Fruit fly (Drosophila melanogaster) whole organism, adult: ENCODE results near the gene CG4951.

Experiments used
- CG11617 ChIP-seq: fragments of 200-800 bp; sonication (Bioruptor generic); optimal IDR thresholded peaks from 2 replicates; lab custom pipeline; 2017; ENCODE audit warnings: mild to moderate bottlenecking, missing biosample characterization, missing genetic modification reagents, missing genetic modification characterization
- CG12768 ChIP-seq: fragments of 200-800 bp; sonication (Bioruptor generic); optimal IDR thresholded peaks from 2 replicates; lab custom pipeline; 2017; ENCODE audit warnings: missing biosample characterization, missing genetic modification characterization, mild to moderate bottlenecking, moderate library complexity, missing genetic modification reagents
- CG14711 ChIP-seq: fragments of 200-800 bp; sonication (Bioruptor generic); optimal IDR thresholded peaks from 2 replicates; lab custom pipeline; 2018; ENCODE audit warnings: missing biosample characterization, mild to moderate bottlenecking, missing genetic modification characterization, moderate library complexity
- CG1620 ChIP-seq: fragments of 200-800 bp; sonication (Bioruptor generic); optimal IDR thresholded peaks from 2 replicates; lab custom pipeline; 2016; ENCODE audit warnings: missing biosample characterization, missing genetic modification characterization
- CG33017 ChIP-seq: fragments of 200-800 bp; sonication (Bioruptor generic); optimal IDR thresholded peaks from 2 replicates; lab custom pipeline; 2018; ENCODE audit warnings: missing biosample characterization, mild to moderate bottlenecking, missing genetic modification characterization, moderate library complexity
- CG5204 ChIP-seq: fragments of 200-800 bp; sonication (Bioruptor generic); optimal IDR thresholded peaks from 2 replicates; lab custom pipeline; 2016; ENCODE audit warnings: missing biosample characterization, missing genetic modification characterization
- CG7045 ChIP-seq: fragments of 200-800 bp; sonication (Bioruptor generic); optimal IDR thresholded peaks from 2 replicates; lab custom pipeline; 2017; ENCODE audit warnings: missing biosample characterization, mild to moderate bottlenecking, missing genetic modification characterization
- CG7101 ChIP-seq: fragments of 200-800 bp; sonication (Bioruptor generic); optimal IDR thresholded peaks from 2 replicates; lab custom pipeline; 2018; ENCODE audit warnings: missing biosample characterization, mild to moderate bottlenecking, missing genetic modification characterization, moderate library complexity
- Clk ChIP-seq: fragments of 200-800 bp; sonication (Bioruptor generic); optimal IDR thresholded peaks from 2 replicates; lab custom pipeline; 2017; ENCODE audit warnings: missing biosample characterization, missing genetic modification characterization
- Crg-1 ChIP-seq: fragments of 200-800 bp; sonication (Bioruptor generic); optimal IDR thresholded peaks from 2 replicates; lab custom pipeline; 2016; ENCODE audit warnings: missing biosample characterization, missing genetic modification characterization
- Hr96 ChIP-seq: fragments of 200-800 bp; sonication (Bioruptor generic); optimal IDR thresholded peaks from 2 replicates; lab custom pipeline; 2016; ENCODE audit warnings: missing biosample characterization, missing genetic modification characterization
- Mnt ChIP-seq: fragments of 200-800 bp; sonication (Bioruptor generic); optimal IDR thresholded peaks from 2 replicates; lab custom pipeline; 2016; ENCODE audit warnings: missing biosample characterization, mild to moderate bottlenecking, missing genetic modification characterization
- bab1 ChIP-seq: fragments of 200-800 bp; sonication (Bioruptor generic); optimal IDR thresholded peaks from 3 replicates; lab custom pipeline; 2019; ENCODE audit warnings: missing biosample characterization, mild to moderate bottlenecking, missing genetic modification characterization, moderate library complexity
- cic ChIP-seq: fragments of 200-800 bp; sonication (Bioruptor generic); optimal IDR thresholded peaks from 2 replicates; lab custom pipeline; 2017; ENCODE audit warnings: missing biosample characterization, mild to moderate bottlenecking, missing genetic modification characterization, moderate library complexity
- cnc ChIP-seq, 2 experiments: fragments of >200 bp; optimal IDR thresholded peaks; 2 replicates each; lab custom pipeline; 2017
- kay ChIP-seq: fragments of 200-800 bp; sonication (Bioruptor generic); peaks from one replicate; lab custom pipeline; 2016; ENCODE audit warnings: missing biosample characterization, missing genetic modification characterization, borderline replicate concordance
- ovo ChIP-seq: fragments of 200-800 bp; sonication (Bioruptor generic); optimal IDR thresholded peaks from 2 replicates; lab custom pipeline; 2016; ENCODE audit warnings: missing biosample characterization, missing genetic modification characterization
- pad ChIP-seq: fragments of 200-800 bp; sonication (Bioruptor generic); optimal IDR thresholded peaks from 3 replicates; lab custom pipeline; 2017; ENCODE audit warnings: missing biosample characterization, missing genetic modification characterization, mild to moderate bottlenecking, moderate library complexity, missing genetic modification reagents
- tj ChIP-seq: fragments of 200-800 bp; sonication (Bioruptor generic); optimal IDR thresholded peaks from 3 replicates; lab custom pipeline; 2017; ENCODE audit warnings: missing biosample characterization, mild to moderate bottlenecking, missing genetic modification characterization, moderate library complexity
- toe ChIP-seq: fragments of 200-800 bp; sonication (Bioruptor generic); optimal IDR thresholded peaks from 2 replicates; lab custom pipeline; 2016; ENCODE audit warnings: missing biosample characterization, missing genetic modification characterization

CG4951 gene

dm6 chr3R:27912147-27912546 is 41.8 kb downstream of the CG4951 start, which contains the start of gene mil:
mil (plus strand) TSS chr3R:27912447.
- no peak for TF ChIP-seq cnc (optimal IDR thresholded peaks at IDR 0.05; lab: Kevin White, UChicago)
- TF ChIP-seq ovo (GFP tag; lab: Kevin White, UChicago), result no peak
- no peak for TF ChIP-seq CG14711 (tag; lab: Kevin White, UChicago)
- no peak for TF ChIP-seq kay (GFP tag; lab: Kevin White, UChicago)
- TF ChIP-seq CG11617 (GFP tag; lab: Kevin White, UChicago), result no peak
- no peak for TF ChIP-seq bab1
- TF ChIP-seq tj (GFP tag; lab: Kevin White, UChicago), result no peak
- TF ChIP-seq cic (GFP tag; lab: Kevin White, UChicago), result no peak
- no peak for TF ChIP-seq Mnt (GFP tag; lab: Kevin White, UChicago)
- TF ChIP-seq Hr96, result no peak
- no peak for TF ChIP-seq CG7101
- no peak for TF ChIP-seq CG12768 (GFP tag; lab: Kevin White, UChicago)
- TF ChIP-seq CG5204 (GFP tag; lab: Kevin White, UChicago), result no peak
- no peak for TF ChIP-seq CG1620
- TF ChIP-seq toe (GFP tag; lab: Kevin White, UChicago), result no peak
- no peak for TF ChIP-seq CG7045 (GFP tag; lab: Kevin White, UChicago)
- no peak for TF ChIP-seq CG33017
- no peak for TF ChIP-seq pad
- no peak for TF ChIP-seq Crg-1
- no peak for TF ChIP-seq Clk

DNA sequence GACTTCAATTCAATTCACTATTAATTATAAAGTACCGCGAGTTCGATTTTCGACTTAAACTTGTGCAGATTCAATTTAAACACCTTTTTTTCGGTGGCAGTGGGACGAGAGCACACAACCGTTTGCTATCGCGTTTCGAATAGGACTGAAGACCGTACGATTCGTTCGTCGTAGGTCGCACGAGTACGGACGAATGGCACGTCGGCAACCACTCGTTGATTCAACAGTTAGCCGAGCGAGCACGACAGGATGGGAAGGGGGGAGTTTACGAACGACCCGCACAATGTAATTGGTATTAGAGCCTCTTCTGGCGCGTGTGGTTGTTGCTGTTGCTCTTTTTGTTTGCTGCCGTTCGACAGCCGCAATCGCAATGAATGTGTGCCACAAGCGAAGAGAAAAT is 48.2 kb downstream of the CG4951 start, which contains the start of gene CG34353:
TSS of gene CG34353 (minus strand) at position 149 of the 400 bp plus-strand sequence.
- no peak for TF ChIP-seq CG7101
- no peak for TF ChIP-seq pad
- no peak for TF ChIP-seq CG11617 (GFP tag; lab: Kevin White, UChicago)
- TF ChIP-seq Clk, result no peak
